Fruit fly (Drosophila melanogaster): ENCODE measurements around the gene Taf12.

Gene Taf12

dm6 chr3R:11669017-11669953, 10.2 kb downstream of the Taf12 start (continued):
- TF ChIP-seq HLH4C (GFP tag; IDR thresholded peaks at IDR 0.05; ENCODE audit: partially characterized antibody) (no peak), ranshi (GFP tag; IDR thresholded peaks at IDR 0.05) (no peak), gro (GFP tag; optimal IDR thresholded peaks at IDR 0.05) (no peak), BtbVII (GFP tag; optimal IDR thresholded peaks at IDR 0.05) (peak; percentile 64), Sin3A (optimal IDR thresholded peaks at IDR 0.05) (no peak), ase (GFP tag; IDR thresholded peaks at IDR 0.05) (no peak), Spps (tag; optimal IDR thresholded peaks at IDR 0.05) (no peak), CG17912 (GFP tag; optimal IDR thresholded peaks at IDR 0.05) (no peak), CG3163 (GFP tag; optimal IDR thresholded peaks at IDR 0.05) (no peak), hkb (optimal IDR thresholded peaks at IDR 0.05) (peak; percentile 96), hkb (GFP tag; IDR thresholded peaks at IDR 0.05) (0 out of 2 replicates have a peak, but pooled peaks have one; percentile 19), Hr78 (GFP tag; optimal IDR thresholded peaks at IDR 0.05) (no peak)

DNA sequence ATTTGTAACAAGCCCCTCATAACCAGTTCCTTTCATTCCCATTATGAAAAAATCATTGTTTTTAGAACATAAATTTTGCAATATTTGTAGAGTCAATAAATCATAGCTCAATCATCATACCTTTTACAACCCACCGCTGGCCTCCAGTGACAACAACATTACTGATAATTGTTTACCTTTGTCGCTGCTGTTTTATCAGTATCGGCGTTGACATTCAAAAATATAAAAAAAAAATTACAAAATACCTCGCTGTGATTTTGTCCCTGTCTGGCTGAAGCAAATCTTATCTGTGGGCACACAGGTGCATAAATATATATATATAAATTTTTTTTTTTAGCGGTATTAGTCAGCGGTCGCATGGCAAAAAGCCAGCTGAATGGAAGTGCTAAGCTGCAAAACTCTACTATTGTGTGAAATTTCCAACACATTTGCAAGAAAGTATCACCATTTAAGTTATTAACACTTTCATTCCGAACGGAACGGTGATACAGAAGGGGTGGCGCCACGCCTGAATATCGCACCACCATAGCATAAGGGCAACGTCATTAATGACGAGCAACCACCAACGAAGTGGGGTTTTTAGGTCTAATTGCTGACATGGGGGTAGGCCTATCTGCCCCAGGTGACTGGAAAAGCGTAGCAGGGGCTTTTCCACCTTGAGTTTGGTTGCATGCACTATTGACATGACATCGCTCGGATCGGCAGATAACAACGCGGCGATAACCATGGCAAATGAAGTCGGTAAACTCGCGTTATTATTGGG, 13.4 kb downstream of the Taf12 start:
- peak; percentile 2 for TF ChIP-seq scrt (GFP tag; optimal IDR thresholded peaks at IDR 0.05)
- peak; percentile 45 for TF ChIP-seq lbe (GFP tag; optimal IDR thresholded peaks at IDR 0.05)
- TF ChIP-seq sug (tag; optimal IDR thresholded peaks at IDR 0.05): peak; percentile 91
- no peak for TF ChIP-seq CG10321 (GFP tag; IDR thresholded peaks at IDR 0.05)
- TF ChIP-seq CG34376 (GFP tag; optimal IDR thresholded peaks at IDR 0.05): peak; percentile 91
- peak; percentile 42 for TF ChIP-seq lab (GFP tag; optimal IDR thresholded peaks at IDR 0.05)
- peak; percentile 41 for TF ChIP-seq Dek (tag; optimal IDR thresholded peaks at IDR 0.05)
- no peak for TF ChIP-seq zen (tag; optimal IDR thresholded peaks at IDR 0.05)
- peak; percentile 32 for TF ChIP-seq CG18476 (GFP tag; optimal IDR thresholded peaks at IDR 0.05)
- TF ChIP-seq CG8290 (GFP tag; optimal IDR thresholded peaks at IDR 0.05): no peak
- TF ChIP-seq CG8290 (tag; optimal IDR thresholded peaks at IDR 0.05): peak in 1 of 2 experiments; percentile 6
- peak; percentile 38 for TF ChIP-seq CG15514 (GFP tag; optimal IDR thresholded peaks at IDR 0.05)
- TF ChIP-seq CG13296 (GFP tag; optimal IDR thresholded peaks at IDR 0.05): peak; percentile 75
- TF ChIP-seq CG15269 (tag; optimal IDR thresholded peaks at IDR 0.05): peak; percentile 27
- TF ChIP-seq Deaf1 (tag; optimal IDR thresholded peaks at IDR 0.05): no peak
- TF ChIP-seq mirr (GFP tag; optimal IDR thresholded peaks at IDR 0.05): peak; percentile 82
- no peak for TF ChIP-seq fru (optimal IDR thresholded peaks at IDR 0.05)
- peak; percentile 35 for TF ChIP-seq grn (GFP tag; optimal IDR thresholded peaks at IDR 0.05)
- TF ChIP-seq Nf-YC (tag; optimal IDR thresholded peaks at IDR 0.05): no peak
- peak; percentile 85 for TF ChIP-seq sd (tag; optimal IDR thresholded peaks at IDR 0.05)
- no peak for TF ChIP-seq PHDP (tag; optimal IDR thresholded peaks at IDR 0.05)
- peak; percentile 42 for TF ChIP-seq CG2678 (tag; optimal IDR thresholded peaks at IDR 0.05)
- TF ChIP-seq tx (GFP tag; optimal IDR thresholded peaks at IDR 0.05): no peak
- peak; percentile 78 for TF ChIP-seq GATAe (GFP tag; conservative IDR thresholded peaks at IDR 0.05)
- TF ChIP-seq unpg (GFP tag; optimal IDR thresholded peaks at IDR 0.05): peak; percentile 4
- no peak for TF ChIP-seq zfh2 (GFP tag; optimal IDR thresholded peaks at IDR 0.05)
- peak; percentile 40 for TF ChIP-seq ftz-f1 (GFP tag; optimal IDR thresholded peaks at IDR 0.05)
- no peak for TF ChIP-seq Bgb (GFP tag; IDR thresholded peaks at IDR 0.05; ENCODE audit: partially characterized antibody)
- peak; percentile 36 for TF ChIP-seq caup (GFP tag; optimal IDR thresholded peaks at IDR 0.05; ENCODE audit: severe bottlenecking)
- TF ChIP-seq CG13894 (tag; optimal IDR thresholded peaks at IDR 0.05): peak; percentile 11
- TF ChIP-seq sens (GFP tag): peak; percentile 65
- TF ChIP-seq odd (GFP tag; optimal IDR thresholded peaks at IDR 0.05): peak; percentile 43
- TF ChIP-seq CG17359 (tag; optimal IDR thresholded peaks at IDR 0.05): peak; percentile 34
- TF ChIP-seq Hmx (GFP tag; optimal IDR thresholded peaks at IDR 0.05): no peak
- peak in 1 of 2 experiments; percentile 63 for TF ChIP-seq Hr78 (GFP tag; optimal IDR thresholded peaks at IDR 0.05)

Data from whole organism, embryonic.